Fruit fly (Drosophila melanogaster) whole organism, embryonic: ENCODE measurements around the gene Snx27.

Experiments
- Asciz ChIP-seq: fragments of 200-800 bp; sonication (Bioruptor generic); optimal IDR thresholded peaks from 2 replicates; lab custom pipeline; 2017; ENCODE audit warnings: missing biosample characterization, mild to moderate bottlenecking, missing genetic modification characterization, missing genetic modification reagents
- B-H2 ChIP-seq: fragments of 200-800 bp; sonication (Bioruptor generic); optimal IDR thresholded peaks from 2 replicates; lab custom pipeline; 2018; ENCODE audit warnings: missing biosample characterization, mild to moderate bottlenecking, missing genetic modification characterization
- CG11398 ChIP-seq: fragments of 200-800 bp; sonication (Bioruptor generic); optimal IDR thresholded peaks from 2 replicates; lab custom pipeline; 2016; ENCODE audit warnings: missing biosample characterization, missing genetic modification characterization
- CG12071 ChIP-seq: fragments of 200-800 bp; sonication (Bioruptor generic); optimal IDR thresholded peaks from 3 replicates; lab custom pipeline; 2018; ENCODE audit warnings: missing biosample characterization, mild to moderate bottlenecking, missing genetic modification characterization
- CG12155 ChIP-seq: fragments of 200-800 bp; sonication (Bioruptor generic); optimal IDR thresholded peaks from 3 replicates; lab custom pipeline; 2016; ENCODE audit warnings: missing biosample characterization, missing genetic modification characterization
- CG13624 ChIP-seq: fragments of 200-800 bp; sonication (Bioruptor generic); optimal IDR thresholded peaks from 2 replicates; lab custom pipeline; 2016; ENCODE audit warnings: missing biosample characterization, missing genetic modification characterization
- CG1602 ChIP-seq: fragments of 200-800 bp; sonication (Bioruptor generic); optimal IDR thresholded peaks from 3 replicates; lab custom pipeline; 2016; ENCODE audit warnings: missing biosample characterization, missing genetic modification characterization
- CG17802 ChIP-seq: fragments of 200-800 bp; sonication (Bioruptor generic); optimal IDR thresholded peaks from 2 replicates; lab custom pipeline; 2018; ENCODE audit warnings: missing biosample characterization, mild to moderate bottlenecking, missing genetic modification characterization, moderate library complexity
- CG17829 ChIP-seq: fragments of 200-800 bp; optimal IDR thresholded peaks from 2 replicates; lab custom pipeline; 2019; ENCODE audit warnings: missing biosample characterization, mild to moderate bottlenecking, missing genetic modification characterization, moderate library complexity
- CG17912 ChIP-seq: fragments of 200-800 bp; sonication (Bioruptor generic); optimal IDR thresholded peaks from 2 replicates; lab custom pipeline; 2018; ENCODE audit warnings: missing biosample characterization, mild to moderate bottlenecking, missing genetic modification characterization
- CG18599 ChIP-seq: fragments of 200-800 bp; sonication (Bioruptor generic); optimal IDR thresholded peaks from 3 replicates; lab custom pipeline; 2017; ENCODE audit warnings: missing biosample characterization, missing genetic modification characterization, mild to moderate bottlenecking, moderate library complexity, missing genetic modification reagents
- CG2202 ChIP-seq: fragments of 200-800 bp; sonication (Bioruptor generic); optimal IDR thresholded peaks from 2 replicates; lab custom pipeline; 2018; ENCODE audit warnings: missing biosample characterization, mild to moderate bottlenecking, missing genetic modification characterization
- CG2889 ChIP-seq: fragments of 200-800 bp; sonication (Bioruptor generic); IDR thresholded peaks from 3 replicates; pipeline ENCODE4 v1.3.6; 2022; ENCODE audit warnings: missing biosample characterization, missing genetic modification characterization
- CG32767 ChIP-seq: fragments of 200-800 bp; sonication (Bioruptor generic); IDR thresholded peaks from 2 replicates; pipeline ENCODE4 v1.3.6; 2022; ENCODE audit warnings: missing biosample characterization, missing genetic modification characterization
- CG32772 ChIP-seq: fragments of 200-800 bp; sonication (Bioruptor generic); IDR thresholded peaks from 2 replicates; pipeline ENCODE4 v1.3.6; 2022; ENCODE audit warnings: missing biosample characterization, missing genetic modification characterization
- CG3407 ChIP-seq: fragments of 200-800 bp; sonication (Bioruptor generic); optimal IDR thresholded peaks from 2 replicates; lab custom pipeline; 2018; ENCODE audit warnings: missing biosample characterization, mild to moderate bottlenecking, missing genetic modification characterization
- CG4282 ChIP-seq: fragments of 200-800 bp; sonication (Bioruptor generic); optimal IDR thresholded peaks from 2 replicates; lab custom pipeline; 2016; ENCODE audit warnings: missing biosample characterization, missing genetic modification characterization
- CG4617 ChIP-seq: fragments of 200-800 bp; sonication (Bioruptor generic); optimal IDR thresholded peaks from 3 replicates; lab custom pipeline; 2016; ENCODE audit warnings: missing biosample characterization, missing genetic modification characterization, borderline replicate concordance
- CG4820 ChIP-seq: fragments of 200-800 bp; sonication (Bioruptor generic); optimal IDR thresholded peaks from 3 replicates; lab custom pipeline; 2016; ENCODE audit warnings: missing biosample characterization, missing genetic modification characterization
- CG7556 ChIP-seq: fragments of 200-800 bp; sonication (Bioruptor generic); optimal IDR thresholded peaks from 2 replicates; lab custom pipeline; 2017; ENCODE audit warnings: missing biosample characterization, mild to moderate bottlenecking, missing genetic modification characterization
- CG8924 ChIP-seq: fragments of 200-800 bp; optimal IDR thresholded peaks from 3 replicates; lab custom pipeline; 2019; ENCODE audit warnings: missing biosample characterization, mild to moderate bottlenecking, missing genetic modification characterization, moderate library complexity
- CG9797 ChIP-seq: fragments of 200-800 bp; sonication (Bioruptor generic); optimal IDR thresholded peaks from 3 replicates; lab custom pipeline; 2018; ENCODE audit warnings: missing biosample characterization, mild to moderate bottlenecking, missing genetic modification characterization
- Deaf1 ChIP-seq: fragments of 200-800 bp; optimal IDR thresholded peaks from 3 replicates; lab custom pipeline; 2019; ENCODE audit warnings: missing biosample characterization, mild to moderate bottlenecking, missing genetic modification characterization, moderate library complexity
- Ets65A ChIP-seq: fragments of 200-800 bp; sonication (Bioruptor generic); peaks from one replicate; lab custom pipeline; 2016; ENCODE audit warnings: missing biosample characterization, missing genetic modification characterization
- HLH3B ChIP-seq: fragments of 200-800 bp; sonication (Bioruptor generic); IDR thresholded peaks from 2 replicates; pipeline ENCODE4 v1.3.6; 2022; ENCODE audit warnings: missing biosample characterization, missing genetic modification characterization
- HLH4C ChIP-seq: fragments of 200-800 bp; sonication (Bioruptor generic); IDR thresholded peaks from 3 replicates; pipeline ENCODE4 v1.3.6; 2022; ENCODE audit warnings: missing biosample characterization, missing genetic modification characterization; ENCODE audit not compliant: partially characterized antibody
- HmgD ChIP-seq: fragments of 200-800 bp; sonication (Bioruptor generic); optimal IDR thresholded peaks from 3 replicates; lab custom pipeline; 2016; ENCODE audit warnings: missing biosample characterization, missing genetic modification characterization
- MTF-1 ChIP-seq: fragments of 200-800 bp; sonication (Bioruptor generic); optimal IDR thresholded peaks from 2 replicates; lab custom pipeline; 2018; ENCODE audit warnings: missing biosample characterization, mild to moderate bottlenecking, missing genetic modification characterization, borderline replicate concordance
- Neu2 ChIP-seq: fragments of 200-800 bp; sonication (Bioruptor generic); optimal IDR thresholded peaks from 3 replicates; lab custom pipeline; 2016; ENCODE audit warnings: missing biosample characterization, missing genetic modification characterization, borderline replicate concordance
- Nf-YA ChIP-seq: fragments of 200-800 bp; sonication (Bioruptor generic); IDR thresholded peaks from 2 replicates; pipeline ENCODE4 v1.3.6; 2022; ENCODE audit warnings: missing biosample characterization, missing genetic modification characterization
- NfI ChIP-seq: fragments of 200-800 bp; sonication (Bioruptor generic); optimal IDR thresholded peaks from 3 replicates; lab custom pipeline; 2018; ENCODE audit warnings: missing biosample characterization, mild to moderate bottlenecking, missing genetic modification characterization, moderate library complexity
- Sry-β ChIP-seq: fragments of 200-800 bp; sonication (Bioruptor generic); optimal IDR thresholded peaks from 2 replicates; lab custom pipeline; 2018; ENCODE audit warnings: missing biosample characterization, mild to moderate bottlenecking, missing genetic modification characterization, moderate library complexity
- ac ChIP-seq: fragments of 200-800 bp; sonication (Bioruptor generic); optimal IDR thresholded peaks from 3 replicates; lab custom pipeline; 2017; ENCODE audit warnings: missing biosample characterization, mild to moderate bottlenecking, missing genetic modification characterization
- bbx ChIP-seq: fragments of 200-800 bp; sonication (Bioruptor generic); IDR thresholded peaks from 2 replicates; pipeline ENCODE4 v1.3.6; 2022; ENCODE audit warnings: missing biosample characterization, missing genetic modification characterization; ENCODE audit not compliant: partially characterized antibody
- bsh ChIP-seq, 2 experiments: fragments of 200-800 bp; sonication (Bioruptor generic); optimal IDR thresholded peaks; 2 replicates each; lab custom pipeline; 2017 to 2018; ENCODE audit warnings: mild to moderate bottlenecking in 2 of 2, missing biosample characterization in 2 of 2, missing genetic modification characterization in 2 of 2, moderate library complexity in 1 of 2
- cato ChIP-seq: fragments of 200-800 bp; sonication (Bioruptor generic); optimal IDR thresholded peaks from 2 replicates; lab custom pipeline; 2016; ENCODE audit warnings: missing biosample characterization, missing genetic modification characterization, borderline replicate concordance
- chinmo ChIP-seq: fragments of 200-800 bp; sonication (Bioruptor generic); IDR thresholded peaks from 4 replicates; pipeline ENCODE4 v1.3.6; 2022; ENCODE audit warnings: missing biosample characterization, missing genetic modification characterization; ENCODE audit not compliant: partially characterized antibody
- danr ChIP-seq: fragments of 200-800 bp; sonication (Bioruptor generic); IDR thresholded peaks from 2 replicates; pipeline ENCODE4 v1.3.6; 2022; ENCODE audit warnings: missing biosample characterization, missing genetic modification characterization
- eyg ChIP-seq: fragments of 200-800 bp; sonication (Bioruptor generic); optimal IDR thresholded peaks from 3 replicates; lab custom pipeline; 2016; ENCODE audit warnings: missing biosample characterization, missing genetic modification characterization
- her ChIP-seq: fragments of 200-800 bp; sonication (Bioruptor generic); optimal IDR thresholded peaks from 2 replicates; lab custom pipeline; 2016; ENCODE audit warnings: missing biosample characterization, missing genetic modification characterization
- maf-S ChIP-seq: fragments of 200-800 bp; sonication (Bioruptor generic); optimal IDR thresholded peaks from 2 replicates; lab custom pipeline; 2016; ENCODE audit warnings: missing biosample characterization, missing genetic modification characterization
- nom ChIP-seq: fragments of 200-800 bp; sonication (Bioruptor generic); optimal IDR thresholded peaks from 2 replicates; lab custom pipeline; 2017; ENCODE audit warnings: missing biosample characterization, missing genetic modification characterization, mild to moderate bottlenecking, moderate library complexity, missing genetic modification reagents
- pb ChIP-seq: fragments of 200-800 bp; sonication (Bioruptor generic); optimal IDR thresholded peaks from 3 replicates; lab custom pipeline; 2016; ENCODE audit warnings: missing biosample characterization, missing genetic modification characterization
- prd ChIP-seq, 3 experiments: fragments of >200 bp in 2 of 3; fragments of 200-800 bp in 1 of 3; sonication (Bioruptor generic) in 1 of 3; optimal IDR thresholded peaks in 2 of 3; IDR thresholded peaks in 1 of 3; 2 replicates in 2 of 3; 3 replicates in 1 of 3; pipeline versions ENCODE4 v1.3.6 to Lab custom; 2017 to 2022; ENCODE audit warnings: missing biosample characterization in 1 of 3, missing genetic modification characterization in 1 of 3
- sens ChIP-seq: fragments of 200-800 bp; sonication (Bioruptor generic); peaks from one replicate; lab custom pipeline; 2016; ENCODE audit warnings: missing biosample characterization, missing genetic modification characterization
- sima ChIP-seq: fragments of 200-800 bp; sonication (Bioruptor generic); optimal IDR thresholded peaks from 2 replicates; lab custom pipeline; 2016; ENCODE audit warnings: missing biosample characterization, missing genetic modification characterization
- slou ChIP-seq: fragments of 200-800 bp; sonication (Bioruptor generic); optimal IDR thresholded peaks from 3 replicates; lab custom pipeline; 2016; ENCODE audit warnings: missing biosample characterization, missing genetic modification characterization

Gene Snx27

DNA sequence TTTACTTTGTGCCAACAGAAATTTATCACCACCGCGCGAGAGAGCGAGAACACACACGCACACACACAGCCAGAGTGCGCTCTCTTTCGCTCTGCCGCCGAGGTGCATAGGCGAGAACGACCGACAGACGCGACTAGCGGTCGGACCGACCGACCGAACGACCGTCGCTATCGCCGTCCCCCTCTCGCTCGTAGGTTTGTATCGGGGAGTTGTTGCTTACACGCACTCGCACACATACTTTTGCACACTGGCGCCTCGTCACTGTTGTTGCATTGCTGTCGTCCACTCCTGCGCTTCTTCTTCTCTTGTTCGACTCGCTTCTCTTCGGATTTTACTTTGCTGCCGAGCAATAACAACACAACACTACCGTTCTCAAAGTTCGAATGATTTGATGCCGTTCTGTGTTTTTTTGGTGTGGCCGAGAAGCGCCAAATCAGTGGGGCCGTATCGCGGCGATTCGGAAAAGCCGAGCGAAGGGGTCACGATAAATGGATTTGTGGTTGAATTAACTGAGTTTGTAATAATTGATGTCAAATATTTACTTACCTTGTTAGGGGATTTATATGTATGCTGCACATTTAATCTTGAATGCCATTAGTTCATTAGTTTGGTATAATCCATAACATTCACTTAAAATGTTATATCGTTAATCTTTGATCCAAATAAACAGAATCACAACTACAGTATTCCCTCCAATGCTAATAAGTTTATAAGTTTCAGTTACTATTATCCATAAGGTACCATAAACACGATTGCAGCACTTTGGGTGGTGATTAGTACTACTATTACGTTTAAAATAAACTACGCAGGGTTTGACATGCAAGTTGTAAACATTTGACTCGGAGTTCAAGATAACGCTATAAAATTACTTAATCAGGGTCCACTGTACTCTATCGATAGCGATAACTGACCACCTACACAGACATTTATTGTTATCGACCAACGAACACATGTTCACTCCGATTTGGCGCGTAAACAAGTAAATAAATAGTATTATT, 9.3 kb upstream of the Snx27 start, which contains the start of the genes IntS6 and Rtel1 (continued):
- TF ChIP-seq Asciz (GFP tag; lab: Kevin White, UChicago) = peak; percentile 66
- peak; percentile 91 for TF ChIP-seq NfI (GFP tag; lab: Kevin White, UChicago)
- peak; percentile 86 for TF ChIP-seq CG11398
- TF ChIP-seq CG12071 = peak; percentile 88
- TF ChIP-seq CG18599 (GFP tag; lab: Kevin White, UChicago) = peak; percentile 90
- peak; percentile 72 for TF ChIP-seq danr
- TF ChIP-seq pb (GFP tag; lab: Kevin White, UChicago) = peak; percentile 81
- peak; percentile 75 for TF ChIP-seq CG32767 (GFP tag; lab: Robert Waterston, UW)
- peak; percentile 57 for TF ChIP-seq CG17802 (tag; lab: Kevin White, UChicago)
- TF ChIP-seq Nf-YA (GFP tag; lab: Robert Waterston, UW) = peak; percentile 78
- peak; percentile 83 for TF ChIP-seq MTF-1 (GFP tag; lab: Kevin White, UChicago)
- TF ChIP-seq eyg (GFP tag; lab: Kevin White, UChicago) = peak; percentile 77
- TF ChIP-seq CG4617 (GFP tag; lab: Kevin White, UChicago) = peak; percentile 74
- peak; percentile 81 for TF ChIP-seq HLH3B (GFP tag; lab: Robert Waterston, UW)
- peak; percentile 74 for TF ChIP-seq CG2889 (GFP tag; lab: Robert Waterston, UW)
- TF ChIP-seq CG17912 = peak; percentile 81
- peak; percentile 88 for TF ChIP-seq CG1602
- peak; percentile 84 for TF ChIP-seq CG9797
- TF ChIP-seq cato (GFP tag; lab: Kevin White, UChicago) = peak; percentile 84
- TF ChIP-seq bbx = peak; percentile 42; the same call in 1 of the 2 replicates
- TF ChIP-seq Neu2 = no peak
- no peak for TF ChIP-seq prd (optimal IDR thresholded peaks at IDR 0.05; lab: Kevin White, UChicago)
- peak; percentile 92 for TF ChIP-seq prd (GFP tag; IDR thresholded peaks at IDR 0.05; lab: Robert Waterston, UW)
- TF ChIP-seq nom (GFP tag; lab: Kevin White, UChicago) = peak; percentile 67
- peak; percentile 47; the same call in 1 of the 3 replicates for TF ChIP-seq HLH4C (GFP tag; lab: Robert Waterston, UW)
- peak; percentile 89 for TF ChIP-seq maf-S (GFP tag; lab: Kevin White, UChicago)
- peak; percentile 90 for TF ChIP-seq CG4820 (GFP tag; lab: Kevin White, UChicago)
- TF ChIP-seq her = peak; percentile 90
- peak; percentile 93 for TF ChIP-seq B-H2 (GFP tag; lab: Kevin White, UChicago)
- TF ChIP-seq bsh (GFP tag; optimal IDR thresholded peaks at IDR 0.05; lab: Kevin White, UChicago) = peak; percentile 51 to 87
- TF ChIP-seq CG4282 (GFP tag; lab: Kevin White, UChicago) = peak; percentile 69
- peak; percentile 56 for TF ChIP-seq CG2202 (tag; lab: Kevin White, UChicago)
- peak; percentile 79 for TF ChIP-seq slou (GFP tag; lab: Kevin White, UChicago)
- peak; percentile 89 for TF ChIP-seq CG13624 (GFP tag; lab: Kevin White, UChicago)
- peak; percentile 97 for TF ChIP-seq Ets65A (GFP tag; lab: Kevin White, UChicago)
- peak; percentile 98 for TF ChIP-seq sens
- peak; percentile 96 for TF ChIP-seq Deaf1
- peak; percentile 85 for TF ChIP-seq CG17829 (tag; lab: Kevin White, UChicago)
- TF ChIP-seq Sry-β = peak; percentile 40
- TF ChIP-seq CG7556 (GFP tag; lab: Kevin White, UChicago) = peak; percentile 86
- peak; percentile 65 for TF ChIP-seq sima (GFP tag; lab: Kevin White, UChicago)
- TF ChIP-seq ac (GFP tag; lab: Kevin White, UChicago) = peak; percentile 18
- peak; percentile 90 for TF ChIP-seq CG12155
- TF ChIP-seq chinmo (GFP tag; lab: Robert Waterston, UW) = peak; percentile 100
- TF ChIP-seq CG32772 (GFP tag; lab: Robert Waterston, UW) = peak; percentile 85
- peak; percentile 91 for TF ChIP-seq CG8924 (tag; lab: Kevin White, UChicago)
- peak; percentile 69 for TF ChIP-seq CG3407 (GFP tag; lab: Kevin White, UChicago)
- TF ChIP-seq HmgD = no peak
